Fruit fly (Drosophila melanogaster) whole organism: ENCODE results near the gene CG32720.

ENCODE experiments used
- CG8478 ChIP-seq: fragments of >200 bp; optimal IDR thresholded peaks from 2 replicates; lab custom pipeline; 2018; ENCODE audit warnings: inconsistent platforms
- psq ChIP-seq: fragments of >200 bp; optimal IDR thresholded peaks from 2 replicates; lab custom pipeline; 2017
- usp ChIP-seq: fragments of >200 bp; optimal IDR thresholded peaks from 2 replicates; lab custom pipeline; 2017; ENCODE audit warnings: missing biosample characterization, missing genetic modification characterization, mixed read lengths

DNA sequence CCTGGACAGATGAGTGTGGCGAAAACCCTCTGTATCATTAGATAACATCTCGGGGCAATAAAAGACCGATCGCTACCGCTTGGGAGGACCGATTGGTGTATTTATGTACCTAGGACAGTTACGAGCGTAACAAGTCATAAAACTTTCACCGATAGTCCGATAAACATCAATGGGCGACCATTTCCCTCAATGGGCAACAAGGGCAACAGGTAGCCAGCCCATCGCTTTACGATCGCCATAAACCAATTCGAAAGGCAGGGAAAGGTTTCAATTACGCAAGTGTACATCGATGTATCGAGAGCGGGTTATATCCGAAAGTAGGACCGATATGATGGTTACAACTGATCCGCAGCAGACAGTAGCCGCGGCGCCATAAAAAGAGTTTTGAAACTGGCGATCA lies 5.8 kb upstream of the CG32720 start:
- TF ChIP-seq CG8478 (lab: Kevin White, UChicago) (no peak), psq (lab: Kevin White, UChicago) (no peak), usp (no peak)
